Fruit fly (Drosophila melanogaster) whole organism, embryonic: ENCODE data around the gene Antp.

Experiments used
- Asciz ChIP-seq: fragments of 200-800 bp; sonication (Bioruptor generic); optimal IDR thresholded peaks from 2 replicates; lab custom pipeline; 2017; ENCODE audit warnings: missing biosample characterization, mild to moderate bottlenecking, missing genetic modification characterization, missing genetic modification reagents
- CG10431 ChIP-seq: fragments of 200-800 bp; sonication (Bioruptor generic); optimal IDR thresholded peaks from 3 replicates; lab custom pipeline; 2018; ENCODE audit warnings: missing biosample characterization, mild to moderate bottlenecking, missing genetic modification characterization
- CG11398 ChIP-seq: fragments of 200-800 bp; sonication (Bioruptor generic); optimal IDR thresholded peaks from 2 replicates; lab custom pipeline; 2016; ENCODE audit warnings: missing biosample characterization, missing genetic modification characterization
- CG12104 ChIP-seq: fragments of 200-800 bp; sonication (Bioruptor generic); optimal IDR thresholded peaks from 3 replicates; lab custom pipeline; 2016; ENCODE audit warnings: missing biosample characterization, missing genetic modification characterization
- CG13624 ChIP-seq: fragments of 200-800 bp; sonication (Bioruptor generic); optimal IDR thresholded peaks from 2 replicates; lab custom pipeline; 2016; ENCODE audit warnings: missing biosample characterization, missing genetic modification characterization
- CG14965 ChIP-seq: fragments of 200-800 bp; sonication (Bioruptor generic); optimal IDR thresholded peaks from 2 replicates; lab custom pipeline; 2016; ENCODE audit warnings: missing biosample characterization, missing genetic modification characterization, borderline replicate concordance
- CG15696 ChIP-seq: fragments of 200-800 bp; sonication (Bioruptor generic); optimal IDR thresholded peaks from 2 replicates; lab custom pipeline; 2019; ENCODE audit warnings: missing biosample characterization, mild to moderate bottlenecking, missing genetic modification characterization, moderate library complexity
- CG18619 ChIP-seq: fragments of 200-800 bp; sonication (Bioruptor generic); optimal IDR thresholded peaks from 3 replicates; lab custom pipeline; 2017; ENCODE audit warnings: missing biosample characterization, mild to moderate bottlenecking, missing genetic modification characterization
- CG2199 ChIP-seq: fragments of 200-800 bp; sonication (Bioruptor generic); IDR thresholded peaks from 3 replicates; pipeline ENCODE4 v1.3.6; 2022; ENCODE audit warnings: missing biosample characterization, missing genetic modification characterization
- CG3065 ChIP-seq: fragments of 200-800 bp; sonication (Bioruptor generic); optimal IDR thresholded peaks from 2 replicates; lab custom pipeline; 2016; ENCODE audit warnings: missing biosample characterization, missing genetic modification characterization
- CG31224 ChIP-seq: fragments of 200-800 bp; sonication (Bioruptor generic); IDR thresholded peaks from 2 replicates; pipeline ENCODE4 v1.3.6; 2022; ENCODE audit warnings: missing biosample characterization, missing genetic modification characterization
- CG4424 ChIP-seq: fragments of 200-800 bp; sonication (Bioruptor generic); optimal IDR thresholded peaks from 3 replicates; lab custom pipeline; 2016; ENCODE audit warnings: missing biosample characterization, missing genetic modification characterization
- CG6683 ChIP-seq: fragments of 200-800 bp; sonication (Bioruptor generic); optimal IDR thresholded peaks from 2 replicates; lab custom pipeline; 2017; ENCODE audit warnings: missing biosample characterization, mild to moderate bottlenecking, missing genetic modification characterization, missing genetic modification reagents
- CG7556 ChIP-seq: fragments of 200-800 bp; sonication (Bioruptor generic); optimal IDR thresholded peaks from 2 replicates; lab custom pipeline; 2017; ENCODE audit warnings: missing biosample characterization, mild to moderate bottlenecking, missing genetic modification characterization
- CG7963 ChIP-seq: fragments of 200-800 bp; sonication (Bioruptor generic); IDR thresholded peaks from 3 replicates; pipeline ENCODE4 v1.3.6; 2022; ENCODE audit warnings: missing biosample characterization, missing genetic modification characterization; ENCODE audit not compliant: partially characterized antibody
- CG8290 ChIP-seq, 3 experiments: fragments of 200-800 bp; sonication (Bioruptor generic); optimal IDR thresholded peaks; 2 replicates each; lab custom pipeline; 2016 to 2019; ENCODE audit warnings: missing biosample characterization in 3 of 3, missing genetic modification characterization in 3 of 3, mild to moderate bottlenecking in 2 of 3, moderate library complexity in 1 of 3
- CG9609 ChIP-seq: fragments of 200-800 bp; sonication (Bioruptor generic); optimal IDR thresholded peaks from 3 replicates; lab custom pipeline; 2016; ENCODE audit warnings: missing biosample characterization, missing genetic modification characterization
- D ChIP-seq, 2 experiments: fragments of 200-800 bp in 1 of 2; fragments of >200 bp in 1 of 2; sonication (Bioruptor generic) in 1 of 2; optimal IDR thresholded peaks; 2 replicates in 1 of 2; 3 replicates in 1 of 2; lab custom pipeline; 2017; ENCODE audit warnings: mild to moderate bottlenecking in 1 of 2, missing biosample characterization in 1 of 2, missing genetic modification characterization in 1 of 2, missing genetic modification reagents in 1 of 2
- D19A ChIP-seq: fragments of 200-800 bp; optimal IDR thresholded peaks from 3 replicates; lab custom pipeline; 2019; ENCODE audit warnings: missing biosample characterization, mild to moderate bottlenecking, missing genetic modification characterization, moderate library complexity
- Dip3 ChIP-seq: fragments of 200-800 bp; sonication (Bioruptor generic); optimal IDR thresholded peaks from 3 replicates; lab custom pipeline; 2016; ENCODE audit warnings: missing biosample characterization, missing genetic modification characterization
- Drgx ChIP-seq: fragments of 200-800 bp; sonication (Bioruptor generic); IDR thresholded peaks from 2 replicates; pipeline ENCODE4 v1.3.6; 2022; ENCODE audit warnings: missing biosample characterization, missing genetic modification characterization
- Ets65A ChIP-seq: fragments of 200-800 bp; sonication (Bioruptor generic); peaks from one replicate; lab custom pipeline; 2016; ENCODE audit warnings: missing biosample characterization, missing genetic modification characterization
- Jarid2 ChIP-seq: fragments of 200-800 bp; sonication (Bioruptor generic); optimal IDR thresholded peaks from 3 replicates; lab custom pipeline; 2017; ENCODE audit warnings: mild to moderate bottlenecking, missing biosample characterization, missing genetic modification reagents, missing genetic modification characterization
- Mrtf ChIP-seq: fragments of 200-800 bp; sonication (Bioruptor generic); IDR thresholded peaks from 3 replicates; pipeline ENCODE4 v1.3.6; 2022; ENCODE audit warnings: missing biosample characterization, missing genetic modification characterization
- Pdp1 ChIP-seq, 2 experiments: fragments of 200-800 bp; sonication (Bioruptor generic); optimal IDR thresholded peaks; 3 replicates each; lab custom pipeline; 2016; ENCODE audit warnings: missing biosample characterization in 2 of 2, missing genetic modification characterization in 2 of 2, mild to moderate bottlenecking in 1 of 2, moderate library complexity in 1 of 2
- Scr ChIP-seq: fragments of 200-800 bp; sonication (Bioruptor generic); IDR thresholded peaks from 2 replicates; pipeline ENCODE4 v1.3.6; 2022; ENCODE audit warnings: missing biosample characterization, missing genetic modification characterization; ENCODE audit not compliant: partially characterized antibody
- Sox102F ChIP-seq: fragments of 200-800 bp; sonication (Bioruptor generic); optimal IDR thresholded peaks from 2 replicates; lab custom pipeline; 2018; ENCODE audit warnings: missing biosample characterization, mild to moderate bottlenecking, missing genetic modification characterization, moderate library complexity
- ash1 ChIP-seq: fragments of 200-800 bp; sonication (Bioruptor generic); optimal IDR thresholded peaks from 2 replicates; lab custom pipeline; 2018; ENCODE audit warnings: missing biosample characterization, mild to moderate bottlenecking, missing genetic modification characterization
- br ChIP-seq: fragments of >200 bp; optimal IDR thresholded peaks from 2 replicates; lab custom pipeline; 2017
- chinmo ChIP-seq: fragments of 200-800 bp; sonication (Bioruptor generic); IDR thresholded peaks from 4 replicates; pipeline ENCODE4 v1.3.6; 2022; ENCODE audit warnings: missing biosample characterization, missing genetic modification characterization; ENCODE audit not compliant: partially characterized antibody
- chm ChIP-seq: fragments of 200-800 bp; sonication (Bioruptor generic); IDR thresholded peaks from 2 replicates; pipeline ENCODE4 v1.3.6; 2022; ENCODE audit warnings: missing biosample characterization, missing genetic modification characterization
- dysf ChIP-seq: fragments of 200-800 bp; sonication (Bioruptor generic); IDR thresholded peaks from 3 replicates; pipeline ENCODE4 v1.3.6; 2022; ENCODE audit warnings: missing biosample characterization, missing genetic modification characterization
- esg ChIP-seq: fragments of 200-800 bp; sonication (Bioruptor generic); conservative IDR thresholded peaks from 2 replicates; pipeline ENCODE4 v1.3.6; 2022; ENCODE audit warnings: missing biosample characterization, missing genetic modification characterization
- gcm ChIP-seq: fragments of 200-800 bp; sonication (Bioruptor generic); optimal IDR thresholded peaks from 2 replicates; lab custom pipeline; 2019; ENCODE audit warnings: missing biosample characterization, mild to moderate bottlenecking, missing genetic modification characterization, moderate library complexity
- her ChIP-seq: fragments of 200-800 bp; sonication (Bioruptor generic); optimal IDR thresholded peaks from 2 replicates; lab custom pipeline; 2016; ENCODE audit warnings: missing biosample characterization, missing genetic modification characterization
- klu ChIP-seq: fragments of 200-800 bp; sonication (Bioruptor generic); IDR thresholded peaks from 2 replicates; pipeline ENCODE4 v1.3.6; 2022; ENCODE audit warnings: missing biosample characterization, missing genetic modification characterization
- kni ChIP-seq: fragments of 200-800 bp; sonication (Bioruptor generic); optimal IDR thresholded peaks from 3 replicates; lab custom pipeline; 2017; ENCODE audit warnings: mild to moderate bottlenecking, missing biosample characterization, missing genetic modification reagents, missing genetic modification characterization
- mirr ChIP-seq: fragments of 200-800 bp; sonication (Bioruptor generic); optimal IDR thresholded peaks from 3 replicates; lab custom pipeline; 2018; ENCODE audit warnings: missing biosample characterization, mild to moderate bottlenecking, missing genetic modification characterization
- nau ChIP-seq: fragments of 200-800 bp; sonication (Bioruptor generic); optimal IDR thresholded peaks from 3 replicates; lab custom pipeline; 2017; ENCODE audit warnings: missing biosample characterization, mild to moderate bottlenecking, missing genetic modification characterization, missing genetic modification reagents
- nerfin-1 ChIP-seq: fragments of 200-800 bp; sonication (Bioruptor generic); optimal IDR thresholded peaks from 3 replicates; lab custom pipeline; 2019; ENCODE audit warnings: missing biosample characterization, mild to moderate bottlenecking, missing genetic modification characterization, moderate library complexity
- nerfin-2 ChIP-seq: fragments of 200-800 bp; sonication (Bioruptor generic); IDR thresholded peaks from 2 replicates; pipeline ENCODE4 v1.3.6; 2022; ENCODE audit warnings: missing biosample characterization, missing genetic modification characterization; ENCODE audit not compliant: partially characterized antibody
- pan ChIP-seq, 4 experiments: fragments of >200 bp in 3 of 4; fragments of 200-800 bp in 1 of 4; sonication (Bioruptor generic) in 1 of 4; optimal IDR thresholded peaks in 3 of 4; IDR thresholded peaks in 1 of 4; 2 replicates each; pipeline versions ENCODE4 v1.3.6 to Lab custom; 2017 to 2022; ENCODE audit warnings: missing biosample characterization in 2 of 4, missing genetic modification characterization in 2 of 4, mixed read lengths in 1 of 4
- pzg ChIP-seq: fragments of 200-800 bp; sonication (Bioruptor generic); optimal IDR thresholded peaks from 3 replicates; lab custom pipeline; 2018; ENCODE audit warnings: missing biosample characterization, mild to moderate bottlenecking, missing genetic modification characterization, moderate library complexity
- ranshi ChIP-seq: fragments of 200-800 bp; sonication (Bioruptor generic); IDR thresholded peaks from 2 replicates; pipeline ENCODE4 v1.3.6; 2022; ENCODE audit warnings: missing biosample characterization, missing genetic modification characterization
- sima ChIP-seq: fragments of 200-800 bp; sonication (Bioruptor generic); optimal IDR thresholded peaks from 2 replicates; lab custom pipeline; 2016; ENCODE audit warnings: missing biosample characterization, missing genetic modification characterization
- sr ChIP-seq: fragments of 200-800 bp; sonication (Bioruptor generic); IDR thresholded peaks from 3 replicates; pipeline ENCODE4 v1.3.6; 2022; ENCODE audit warnings: missing biosample characterization, missing genetic modification characterization
- wdn ChIP-seq: fragments of 200-800 bp; sonication (Bioruptor generic); IDR thresholded peaks from 2 replicates; pipeline ENCODE4 v1.3.6; 2022; ENCODE audit warnings: missing biosample characterization, missing genetic modification characterization
- zf30C ChIP-seq: fragments of 200-800 bp; sonication (Bioruptor generic); optimal IDR thresholded peaks from 3 replicates; lab custom pipeline; 2018; ENCODE audit warnings: missing biosample characterization, mild to moderate bottlenecking, missing genetic modification characterization

Gene Antp

dm6 chr3R:6932780-6933347 lies 66.2 kb downstream of the Antp start (continued):
- TF ChIP-seq CG6683 (no peak), nau (GFP tag; lab: Kevin White, UChicago) (no peak), kni (peak; percentile 28), Asciz (GFP tag; lab: Kevin White, UChicago) (no peak), CG31224 (0 out of 2 replicates have a peak, but pooled peaks have one; percentile 23), her (peak; percentile 23), klu (no peak), Jarid2 (GFP tag; lab: Kevin White, UChicago) (peak; percentile 38), ash1 (GFP tag; lab: Kevin White, UChicago) (peak; percentile 39), esg (GFP tag; lab: Robert Waterston, UW) (peak; percentile 29; the same call in 1 of the 2 replicates), CG8290 (GFP tag; optimal IDR thresholded peaks at IDR 0.05; lab: Kevin White, UChicago) (no peak), CG8290 (tag; optimal IDR thresholded peaks at IDR 0.05; lab: Kevin White, UChicago) (no peak), CG10431 (GFP tag; lab: Kevin White, UChicago) (no peak), pan (optimal IDR thresholded peaks at IDR 0.05; lab: Kevin White, UChicago) (no peak), pan (GFP tag; optimal IDR thresholded peaks at IDR 0.05 in 1 of 2, IDR thresholded peaks at IDR 0.05 in 1 of 2) (peak in 1 of 2 experiments; percentile 52), Scr (GFP tag; lab: Robert Waterston, UW) (no peak), dysf (GFP tag; lab: Robert Waterston, UW) (peak; percentile 59; the same call in 2 of the 3 replicates), CG13624 (GFP tag; lab: Kevin White, UChicago) (no peak), CG15696 (tag; lab: Kevin White, UChicago) (no peak), CG7963 (GFP tag; lab: Robert Waterston, UW) (no peak), gcm (no peak), CG18619 (no peak), D (optimal IDR thresholded peaks at IDR 0.05; lab: Kevin White, UChicago) (peak; percentile 17), D (GFP tag; optimal IDR thresholded peaks at IDR 0.05; lab: Kevin White, UChicago) (no peak), Sox102F (GFP tag; lab: Kevin White, UChicago) (peak; percentile 8), Pdp1 (GFP tag; optimal IDR thresholded peaks at IDR 0.05; lab: Kevin White, UChicago) (peak; percentile 3 to 78), mirr (no peak), CG12104 (GFP tag; lab: Kevin White, UChicago) (no peak), Dip3 (no peak), nerfin-1 (tag; lab: Kevin White, UChicago) (no peak), CG3065 (GFP tag; lab: Kevin White, UChicago) (no peak), Drgx (0 out of 2 replicates have a peak, but pooled peaks have one; percentile 12), wdn (GFP tag; lab: Robert Waterston, UW) (no peak), CG14965 (GFP tag; lab: Kevin White, UChicago) (no peak), br (no peak), CG4424 (GFP tag; lab: Kevin White, UChicago) (no peak), CG11398 (no peak), chinmo (GFP tag; lab: Robert Waterston, UW) (0 out of 4 replicates have a peak, but pooled peaks have one; percentile 48), sr (GFP tag; lab: Robert Waterston, UW) (no peak), CG9609 (GFP tag; lab: Kevin White, UChicago) (peak; percentile 14), Ets65A (GFP tag; lab: Kevin White, UChicago) (peak; percentile 90), ranshi (GFP tag; lab: Robert Waterston, UW) (no peak), zf30C (GFP tag; lab: Kevin White, UChicago) (no peak), CG7556 (peak; percentile 44), nerfin-2 (no peak), CG2199 (GFP tag; lab: Robert Waterston, UW) (peak; percentile 89), chm (GFP tag; lab: Robert Waterston, UW) (no peak), D19A (tag; lab: Kevin White, UChicago) (no peak), pzg (no peak), Mrtf (GFP tag; lab: Robert Waterston, UW) (no peak), sima (GFP tag; lab: Kevin White, UChicago) (no peak)
